Fruit fly (Drosophila melanogaster) Kc167 (cell line): ENCODE data around the gene P58IPK.

Source experiments
- Myc ChIP-seq: fragments of >200 bp; optimal IDR thresholded peaks from 2 replicates; lab custom pipeline; 2017; ENCODE audit warnings: missing external identifiers
- insv ChIP-seq: fragments of >200 bp; optimal IDR thresholded peaks from 3 replicates; lab custom pipeline; 2018; ENCODE audit warnings: missing external identifiers
- psq ChIP-seq: fragments of >200 bp; optimal IDR thresholded peaks from 2 replicates; lab custom pipeline; 2017; ENCODE audit warnings: missing external identifiers
- ttk ChIP-seq: sonication (Bioruptor generic); optimal IDR thresholded peaks from 2 replicates; lab custom pipeline; 2017; ENCODE audit warnings: missing external identifiers

- TF ChIP-seq insv (lab: Kevin White, UChicago) = no peak
- no peak for TF ChIP-seq Myc (lab: Kevin White, UChicago)
- TF ChIP-seq psq (lab: Kevin White, UChicago) = no peak
- TF ChIP-seq ttk (lab: Kevin White, UChicago) = no peak
Observed at dm6 chr3R:9608206-9608605, 21.5 kb downstream of the P58IPK start.
